Worm (Caenorhabditis elegans): ENCODE measurements around the gene C32D5.10.

C32D5.10 gene

ce11 chrII:6360822-6361221 is 9.0 kb upstream of the C32D5.10 start, which contains the start of gene K10B2.4 (continued):
- TF ChIP-seq C34F6.9 (tag; optimal IDR thresholded peaks at IDR 0.05) (peak; percentile 79), lsy-2 (tag; optimal IDR thresholded peaks at IDR 0.05) (peak; percentile 23 to 87), sma-9 (GFP tag; optimal IDR thresholded peaks at IDR 0.05) (peak; percentile 73), sma-9 (tag; optimal IDR thresholded peaks at IDR 0.05) (no peak), mbf-1 (tag; optimal IDR thresholded peaks at IDR 0.05) (no peak)

ce11 chrII:6358905-6359304 is 7.1 kb upstream of the C32D5.10 start, which contains the start of gene C32D5.12:
Gene C32D5.12, minus strand, starts transcription at chrII:6359005.
- no peak for TF ChIP-seq R02D3.7 (tag; optimal IDR thresholded peaks at IDR 0.05)
- no peak for TF ChIP-seq sma-3 (GFP tag; optimal IDR thresholded peaks at IDR 0.05)
- TF ChIP-seq lin-39 (tag; optimal IDR thresholded peaks at IDR 0.05): no peak
- no peak for TF ChIP-seq ztf-4 (tag; optimal IDR thresholded peaks at IDR 0.05)
- no peak for TF ChIP-seq skn-1 (tag; optimal IDR thresholded peaks at IDR 0.05)

ce11 chrII:6358232-6358631 is 6.4 kb upstream of the C32D5.10 start:
- no peak for TF ChIP-seq mdl-1 (tag; optimal IDR thresholded peaks at IDR 0.05)
- no peak for TF ChIP-seq elt-1 (tag; optimal IDR thresholded peaks at IDR 0.05)
- TF ChIP-seq ceh-16 (tag; optimal IDR thresholded peaks at IDR 0.05): no peak
- TF ChIP-seq lin-11 (tag; optimal IDR thresholded peaks at IDR 0.05): no peak
- TF ChIP-seq nhr-237 (tag; optimal IDR thresholded peaks at IDR 0.05): no peak
- no peak for TF ChIP-seq dmd-4 (tag; optimal IDR thresholded peaks at IDR 0.05)
- no peak for TF ChIP-seq crh-2 (tag; optimal IDR thresholded peaks at IDR 0.05)
- TF ChIP-seq sma-3 (GFP tag; optimal IDR thresholded peaks at IDR 0.05): no peak
- TF ChIP-seq nhr-10 (tag; optimal IDR thresholded peaks at IDR 0.05): no peak
- TF ChIP-seq peb-1 (tag; optimal IDR thresholded peaks at IDR 0.05): no peak
- no peak for TF ChIP-seq lsy-2 (tag; optimal IDR thresholded peaks at IDR 0.05)

ce11 chrII:6355396-6356346 is 3.9 kb upstream of the C32D5.10 start, which contains the start of gene C32D5.11:
Gene C32D5.11, minus strand, starts transcription at chrII:6355446.
- TF ChIP-seq ztf-4 (tag; optimal IDR thresholded peaks at IDR 0.05): peak; percentile 13
- TF ChIP-seq zag-1 (tag; optimal IDR thresholded peaks at IDR 0.05): no peak
- TF ChIP-seq egl-27 (tag; optimal IDR thresholded peaks at IDR 0.05): peak; percentile 15
- peak; percentile 81 for TF ChIP-seq unc-55 (GFP tag; optimal IDR thresholded peaks at IDR 0.05)
- TF ChIP-seq lin-13 (GFP tag; optimal IDR thresholded peaks at IDR 0.05): peak; percentile 72
- TF ChIP-seq sem-4 (tag; optimal IDR thresholded peaks at IDR 0.05): peak; percentile 73
- peak; percentile 56 for TF ChIP-seq snpc-4 (tag; optimal IDR thresholded peaks at IDR 0.05)
- TF ChIP-seq lsy-2 (tag; optimal IDR thresholded peaks at IDR 0.05): peak; percentile 47 to 89
- peak; percentile 21 for TF ChIP-seq mab-5 (tag; optimal IDR thresholded peaks at IDR 0.05)
- peak; percentile 78 for TF ChIP-seq gmeb-1 (tag; optimal IDR thresholded peaks at IDR 0.05)
- peak; percentile 90 for TF ChIP-seq C34F6.9 (tag; optimal IDR thresholded peaks at IDR 0.05)
- peak; percentile 76 for TF ChIP-seq crh-2 (tag; optimal IDR thresholded peaks at IDR 0.05)
- peak; percentile 32 for TF ChIP-seq nhr-6 (tag; optimal IDR thresholded peaks at IDR 0.05)
- TF ChIP-seq sma-9 (GFP tag; optimal IDR thresholded peaks at IDR 0.05): peak; percentile 72
- no peak for TF ChIP-seq sma-9 (tag; optimal IDR thresholded peaks at IDR 0.05)
- peak; percentile 80 for TF ChIP-seq lin-11 (tag; optimal IDR thresholded peaks at IDR 0.05)
- TF ChIP-seq alr-1 (tag; optimal IDR thresholded peaks at IDR 0.05): no peak
- peak; percentile 36 for TF ChIP-seq nhr-21 (tag; optimal IDR thresholded peaks at IDR 0.05)
- no peak for TF ChIP-seq peb-1 (tag; optimal IDR thresholded peaks at IDR 0.05)
- peak; percentile 77 for TF ChIP-seq fos-1 (tag; optimal IDR thresholded peaks at IDR 0.05)
- TF ChIP-seq nhr-129 (tag; optimal IDR thresholded peaks at IDR 0.05): peak; percentile 81
- TF ChIP-seq F13H6.1 (tag; optimal IDR thresholded peaks at IDR 0.05): peak; percentile 62
- no peak for TF ChIP-seq unc-39 (tag; optimal IDR thresholded peaks at IDR 0.05)
- no peak for TF ChIP-seq nhr-23 (tag; optimal IDR thresholded peaks at IDR 0.05)
- peak; percentile 74 for TF ChIP-seq nhr-25 (tag; optimal IDR thresholded peaks at IDR 0.05)
- peak; percentile 64 for TF ChIP-seq sma-3 (GFP tag; optimal IDR thresholded peaks at IDR 0.05)
- TF ChIP-seq R02D3.7 (tag; optimal IDR thresholded peaks at IDR 0.05): no peak
- no peak for TF ChIP-seq nhr-12 (tag; optimal IDR thresholded peaks at IDR 0.05)
